Comparison of ENCODE assay signal across 5 fruit fly cellular contexts in genomic region chr2L:8740757-8741278, dm6.
TF ChIP-seq lines count a peak whose summit lies in the region.

No protein-coding gene starts in this region.

- TF ChIP-seq CTCF in S2 (optimal IDR thresholded peaks at IDR 0.05; lab: Kevin White, UChicago): peak; percentile 77 to 81
- TF ChIP-seq CTCF in whole organism, embryonic (GFP tag; optimal IDR thresholded peaks at IDR 0.05; lab: Kevin White, UChicago): peak; percentile 77

TF ChIP-seq in whole organism, adult, 20 proteins besides CTCF, POLR2A, EP300 and RAD21:
- TF ChIP-seq cic (GFP tag; optimal IDR thresholded peaks at IDR 0.05; lab: Kevin White, UChicago) (no peak), CG1620 (GFP tag; optimal IDR thresholded peaks at IDR 0.05; lab: Kevin White, UChicago) (no peak), CG33017 (tag; optimal IDR thresholded peaks at IDR 0.05; lab: Kevin White, UChicago) (no peak), ovo (GFP tag; optimal IDR thresholded peaks at IDR 0.05; lab: Kevin White, UChicago) (peak; percentile 8), Clk (GFP tag; optimal IDR thresholded peaks at IDR 0.05; lab: Kevin White, UChicago) (no peak), bab1 (GFP tag; optimal IDR thresholded peaks at IDR 0.05; lab: Kevin White, UChicago) (no peak), pad (GFP tag; optimal IDR thresholded peaks at IDR 0.05; lab: Kevin White, UChicago) (no peak)
TF ChIP-seq in whole organism, adult: peak in this region for 1.

TF ChIP-seq in whole organism, embryonic, 481 proteins besides CTCF, POLR2A, EP300 and RAD21 (continues in another document):
- TF ChIP-seq HmgZ (tag; optimal IDR thresholded peaks at IDR 0.05; lab: Kevin White, UChicago): peak; percentile 9
- peak; percentile 38 for TF ChIP-seq CG2116 (GFP tag; optimal IDR thresholded peaks at IDR 0.05; lab: Kevin White, UChicago)
- peak; percentile 8 for TF ChIP-seq CG11504 (tag; optimal IDR thresholded peaks at IDR 0.05; lab: Kevin White, UChicago)
- no peak for TF ChIP-seq h (optimal IDR thresholded peaks at IDR 0.05; lab: Kevin White, UChicago)
- no peak for TF ChIP-seq lilli (GFP tag; optimal IDR thresholded peaks at IDR 0.05; lab: Kevin White, UChicago)
- TF ChIP-seq wdn (GFP tag; IDR thresholded peaks at IDR 0.05; lab: Robert Waterston, UW): no peak
- no peak for TF ChIP-seq cato (GFP tag; optimal IDR thresholded peaks at IDR 0.05; lab: Kevin White, UChicago; ENCODE audit: borderline replicate concordance)
- TF ChIP-seq CG10267 (tag; optimal IDR thresholded peaks at IDR 0.05; lab: Kevin White, UChicago): peak; percentile 12
- TF ChIP-seq CG42726 (GFP tag; IDR thresholded peaks at IDR 0.05; lab: Robert Waterston, UW; ENCODE audit: partially characterized antibody): peak; percentile 39; the same call in 1 of the 2 replicates
- peak; percentile 43 for TF ChIP-seq gfzf (GFP tag; optimal IDR thresholded peaks at IDR 0.05; lab: Kevin White, UChicago)
- no peak for TF ChIP-seq schlank (tag; optimal IDR thresholded peaks at IDR 0.05; lab: Kevin White, UChicago)
- TF ChIP-seq CG10654 (GFP tag; optimal IDR thresholded peaks at IDR 0.05; lab: Kevin White, UChicago): no peak
- TF ChIP-seq CG7271 (tag; optimal IDR thresholded peaks at IDR 0.05; lab: Kevin White, UChicago): no peak
- peak; percentile 81 for TF ChIP-seq pita (GFP tag; optimal IDR thresholded peaks at IDR 0.05; lab: Kevin White, UChicago)
- peak; percentile 23 for TF ChIP-seq Myb (GFP tag; optimal IDR thresholded peaks at IDR 0.05; lab: Kevin White, UChicago)
- no peak for TF ChIP-seq hth (optimal IDR thresholded peaks at IDR 0.05; lab: Kevin White, UChicago)
- TF ChIP-seq Rfx (GFP tag; IDR thresholded peaks at IDR 0.05; lab: Robert Waterston, UW): no peak
- TF ChIP-seq CG14050 (GFP tag; IDR thresholded peaks at IDR 0.05; lab: Robert Waterston, UW): no peak
- TF ChIP-seq E2f2 (GFP tag; IDR thresholded peaks at IDR 0.05; lab: Robert Waterston, UW): 0 out of 2 replicates have a peak, but pooled peaks have one; percentile 20
- TF ChIP-seq br (optimal IDR thresholded peaks at IDR 0.05; lab: Kevin White, UChicago): no peak
- TF ChIP-seq CG10431 (GFP tag; optimal IDR thresholded peaks at IDR 0.05; lab: Kevin White, UChicago): no peak
- peak; percentile 34 for TF ChIP-seq CG2712 (tag; optimal IDR thresholded peaks at IDR 0.05; lab: Kevin White, UChicago)
- TF ChIP-seq croc (GFP tag; conservative IDR thresholded peaks at IDR 0.05; lab: Robert Waterston, UW): no peak
- no peak for TF ChIP-seq CG15269 (tag; optimal IDR thresholded peaks at IDR 0.05; lab: Kevin White, UChicago)
- peak; percentile 54 for TF ChIP-seq CG12659 (GFP tag; optimal IDR thresholded peaks at IDR 0.05; lab: Kevin White, UChicago)
- no peak for TF ChIP-seq CG31365 (tag; optimal IDR thresholded peaks at IDR 0.05; lab: Kevin White, UChicago)
- peak; percentile 43 for TF ChIP-seq CG17186 (GFP tag; optimal IDR thresholded peaks at IDR 0.05; lab: Kevin White, UChicago)
- TF ChIP-seq ewg (GFP tag; optimal IDR thresholded peaks at IDR 0.05; lab: Kevin White, UChicago): no peak

TF ChIP-seq in whole organism, prepupa, 60 proteins besides CTCF, POLR2A, EP300 and RAD21:
- no peak for TF ChIP-seq CG6792 (GFP tag; optimal IDR thresholded peaks at IDR 0.05; lab: Kevin White, UChicago)
- TF ChIP-seq Eip78C (GFP tag; lab: Kevin White, UChicago): peak; percentile 27
- peak; percentile 99 for TF ChIP-seq CG6808 (GFP tag; optimal IDR thresholded peaks at IDR 0.05; lab: Kevin White, UChicago)
- peak; percentile 43 for TF ChIP-seq dsx (GFP tag; optimal IDR thresholded peaks at IDR 0.05; lab: Kevin White, UChicago; ENCODE audit: poor library complexity, severe bottlenecking)

TF ChIP-seq in whole organism, wandering third instar larva, 38 proteins besides CTCF, POLR2A, EP300 and RAD21:
- TF ChIP-seq woc (GFP tag; optimal IDR thresholded peaks at IDR 0.05; lab: Kevin White, UChicago) (peak; percentile 24), Myc (optimal IDR thresholded peaks at IDR 0.05; lab: Kevin White, UChicago) (peak; percentile 88), brk (GFP tag; optimal IDR thresholded peaks at IDR 0.05; lab: Kevin White, UChicago) (no peak)
TF ChIP-seq in whole organism, wandering third instar larva: peak in this region for 2.
